Worm (Caenorhabditis elegans) whole organism, L4 larva: Measurements from ENCODE around the gene F53A3.1.

ENCODE experiments used
- D1046.2 ChIP-seq: fragments of 200-800 bp; sonication (Bioruptor generic); IDR thresholded peaks from 2 replicates; pipeline ENCODE4 v1.3.6; 2022; ENCODE audit warnings: missing genetic modification characterization, missing compliant biosample characterization
- F10B5.3 ChIP-seq: sonication (generic microtip); optimal IDR thresholded peaks from 2 replicates; lab custom pipeline; 2016; ENCODE audit warnings: mild to moderate bottlenecking, missing genetic modification characterization, missing compliant biosample characterization
- F26F4.8 ChIP-seq: fragments of 200-800 bp; sonication (Bioruptor generic); conservative IDR thresholded peaks from 2 replicates; pipeline ENCODE4 v1.3.6; 2022; ENCODE audit warnings: missing genetic modification characterization, missing compliant biosample characterization
- F44E2.7 ChIP-seq: fragments of 200-800 bp; sonication (Bioruptor generic); IDR thresholded peaks from 2 replicates; pipeline ENCODE4 v2.1.2; 2022; ENCODE audit warnings: missing genetic modification characterization, missing compliant biosample characterization
- R02D3.7 ChIP-seq: fragments of 150-350 bp; sonication (generic microtip); optimal IDR thresholded peaks from 3 replicates; lab custom pipeline; 2014; ENCODE audit warnings: missing biosample characterization, missing genetic modification characterization
- T26A8.4 ChIP-seq: fragments of 200-800 bp; sonication (Bioruptor generic); IDR thresholded peaks from 2 replicates; pipeline ENCODE4 v1.3.6; 2022; ENCODE audit warnings: missing genetic modification characterization, missing compliant biosample characterization
- ZK337.2 ChIP-seq: fragments of 200-800 bp; sonication (Bioruptor generic); IDR thresholded peaks from 2 replicates; pipeline ENCODE4 v1.3.6; 2022; ENCODE audit warnings: missing genetic modification reagents, missing genetic modification characterization, missing compliant biosample characterization
- ZK546.5 ChIP-seq, 2 experiments: sonication (generic microtip); optimal IDR thresholded peaks; 2 replicates each; lab custom pipeline; 2017; ENCODE audit warnings: missing biosample characterization in 2 of 2, missing genetic modification characterization in 2 of 2
- aly-2 ChIP-seq: sonication (generic microtip); optimal IDR thresholded peaks from 2 replicates; lab custom pipeline; 2018; ENCODE audit warnings: missing biosample characterization, missing genetic modification characterization
- arid-1 ChIP-seq: fragments of 200-800 bp; sonication (Bioruptor generic); conservative IDR thresholded peaks from 2 replicates; pipeline ENCODE4 v1.3.6; 2022; ENCODE audit warnings: missing genetic modification reagents, missing genetic modification characterization, missing compliant biosample characterization
- ces-1 ChIP-seq: fragments of 150-350 bp; sonication (generic microtip); optimal IDR thresholded peaks from 4 replicates; lab custom pipeline; 2014; ENCODE audit warnings: missing biosample characterization, missing genetic modification reagents, missing genetic modification characterization
- cey-2 ChIP-seq: sonication (generic microtip); optimal IDR thresholded peaks from 3 replicates; lab custom pipeline; 2017; ENCODE audit warnings: missing genetic modification characterization, mild to moderate bottlenecking, missing compliant biosample characterization, antibody characterized with exemption, borderline replicate concordance; ENCODE audit not compliant: insufficient read depth
- daf-19 ChIP-seq: fragments of 200-800 bp; sonication (Bioruptor generic); conservative IDR thresholded peaks from 2 replicates; pipeline ENCODE4 v1.3.6; 2022; ENCODE audit warnings: missing genetic modification characterization, missing compliant biosample characterization
- daf-8 ChIP-seq: fragments of 200-800 bp; sonication (Bioruptor generic); IDR thresholded peaks from 2 replicates; pipeline ENCODE4 v1.3.6; 2022; ENCODE audit warnings: missing genetic modification characterization, missing compliant biosample characterization
- dmd-6 ChIP-seq: fragments of 200-800 bp; sonication (Bioruptor generic); IDR thresholded peaks from 2 replicates; pipeline ENCODE4 v1.3.6; 2022; ENCODE audit warnings: missing genetic modification reagents, missing genetic modification characterization, missing compliant biosample characterization
- dpl-1 ChIP-seq: fragments of 150-350 bp; optimal IDR thresholded peaks from 2 replicates; lab custom pipeline; 2014; ENCODE audit warnings: missing biosample characterization, missing genetic modification reagents, missing genetic modification characterization
- hif-1 ChIP-seq, 2 experiments: sonication (generic microtip); optimal IDR thresholded peaks; 2 replicates each; lab custom pipeline; 2016 to 2017; ENCODE audit warnings: missing compliant biosample characterization in 2 of 2, missing genetic modification characterization in 2 of 2, missing genetic modification reagents in 2 of 2, missing genotype in 2 of 2, mild to moderate bottlenecking in 1 of 2
- hlh-11 ChIP-seq: fragments of 200-800 bp; sonication (Bioruptor generic); optimal IDR thresholded peaks from 2 replicates; lab custom pipeline; 2018; ENCODE audit warnings: mild to moderate bottlenecking, missing genetic modification characterization, missing compliant biosample characterization
- jun-1 ChIP-seq: fragments of 150-350 bp; optimal IDR thresholded peaks from 2 replicates; lab custom pipeline; 2014; ENCODE audit warnings: missing biosample characterization, missing genetic modification reagents, missing genetic modification characterization
- lin-13 ChIP-seq: fragments of 150-350 bp; optimal IDR thresholded peaks from 2 replicates; lab custom pipeline; 2014; ENCODE audit warnings: missing biosample characterization, missing genetic modification reagents, missing genetic modification characterization
- lin-15B ChIP-seq: fragments of 150-350 bp; sonication (generic microtip); optimal IDR thresholded peaks from 3 replicates; lab custom pipeline; 2014; ENCODE audit warnings: missing biosample characterization, missing genetic modification characterization
- lin-38 ChIP-seq: fragments of 200-800 bp; sonication (Bioruptor generic); IDR thresholded peaks from 2 replicates; pipeline ENCODE4 v1.3.6; 2022; ENCODE audit warnings: missing genetic modification reagents, missing genetic modification characterization, missing compliant biosample characterization
- lin-39 ChIP-seq: fragments of 150-350 bp; optimal IDR thresholded peaks from 2 replicates; lab custom pipeline; 2014; ENCODE audit warnings: missing biosample characterization, missing genetic modification reagents, missing genetic modification characterization
- lsy-2 ChIP-seq, 2 experiments: fragments of 150-350 bp in 1 of 2; sonication (generic microtip) in 1 of 2; optimal IDR thresholded peaks; 2 replicates each; lab custom pipeline; 2014 to 2017; ENCODE audit warnings: missing biosample characterization in 2 of 2, missing genetic modification characterization in 2 of 2
- madf-5 ChIP-seq, 2 experiments: fragments of 200-800 bp; sonication (Bioruptor generic); IDR thresholded peaks; 2 replicates each; pipeline ENCODE4 v1.3.6; 2022; ENCODE audit warnings: missing compliant biosample characterization in 2 of 2, missing genetic modification characterization in 2 of 2
- mdl-1 ChIP-seq, 2 experiments: fragments of 150-350 bp in 1 of 2; sonication (generic microtip) in 1 of 2; optimal IDR thresholded peaks; 2 replicates each; lab custom pipeline; 2014 to 2017; ENCODE audit warnings: missing biosample characterization in 2 of 2, missing genetic modification characterization in 2 of 2
- mdt-29 ChIP-seq: fragments of 200-800 bp; sonication (Bioruptor generic); IDR thresholded peaks from 2 replicates; pipeline ENCODE4 v1.3.6; 2022; ENCODE audit warnings: missing genetic modification reagents, missing genetic modification characterization, missing compliant biosample characterization
- mep-1 ChIP-seq: fragments of 150-350 bp; sonication (generic microtip); optimal IDR thresholded peaks from 3 replicates; lab custom pipeline; 2014; ENCODE audit warnings: missing biosample characterization, missing genetic modification characterization
- mxl-3 ChIP-seq: fragments of 200-800 bp; sonication (Bioruptor generic); optimal IDR thresholded peaks from 2 replicates; lab custom pipeline; 2018; ENCODE audit warnings: mild to moderate bottlenecking, missing genetic modification characterization, missing compliant biosample characterization
- nhr-102 ChIP-seq: sonication (generic microtip); optimal IDR thresholded peaks from 2 replicates; lab custom pipeline; 2016; ENCODE audit warnings: mild to moderate bottlenecking, missing genetic modification characterization, moderate library complexity, missing compliant biosample characterization
- nhr-11 ChIP-seq: fragments of 150-350 bp; optimal IDR thresholded peaks from 2 replicates; lab custom pipeline; 2014; ENCODE audit warnings: missing biosample characterization, missing genetic modification characterization
- nhr-237 ChIP-seq: sonication (generic microtip); optimal IDR thresholded peaks from 2 replicates; lab custom pipeline; 2017; ENCODE audit warnings: missing biosample characterization, missing genetic modification characterization
- nhr-28 ChIP-seq: fragments of 150-350 bp; optimal IDR thresholded peaks from 2 replicates; lab custom pipeline; 2014; ENCODE audit warnings: missing biosample characterization, missing genetic modification characterization
- nhr-42 ChIP-seq: fragments of 200-800 bp; sonication (Bioruptor generic); IDR thresholded peaks from 2 replicates; pipeline ENCODE4 v1.3.6; 2022; ENCODE audit warnings: missing genetic modification characterization, missing compliant biosample characterization
- nhr-48 ChIP-seq: sonication (generic microtip); optimal IDR thresholded peaks from 2 replicates; lab custom pipeline; 2016; ENCODE audit warnings: mild to moderate bottlenecking, missing genetic modification characterization, missing compliant biosample characterization
- nhr-76 ChIP-seq: fragments of 150-350 bp; optimal IDR thresholded peaks from 2 replicates; lab custom pipeline; 2014; ENCODE audit warnings: missing biosample characterization, missing genetic modification characterization
- rbr-2 ChIP-seq: sonication (generic microtip); optimal IDR thresholded peaks from 2 replicates; lab custom pipeline; 2016; ENCODE audit warnings: missing genotype, missing genetic modification characterization, missing compliant biosample characterization
- set-16 ChIP-seq: fragments of 200-800 bp; sonication (Bioruptor generic); IDR thresholded peaks from 2 replicates; pipeline ENCODE4 v1.3.6; 2022; ENCODE audit warnings: missing genetic modification reagents, missing genetic modification characterization, missing compliant biosample characterization
- skn-1 ChIP-seq: fragments of 150-350 bp; optimal IDR thresholded peaks from 2 replicates; lab custom pipeline; 2014; ENCODE audit warnings: missing biosample characterization, missing genetic modification characterization
- snpc-4 ChIP-seq: fragments of 150-350 bp; optimal IDR thresholded peaks from 2 replicates; lab custom pipeline; 2014; ENCODE audit warnings: missing biosample characterization, missing genetic modification characterization
- spr-3 ChIP-seq: fragments of 200-800 bp; sonication (Bioruptor generic); optimal IDR thresholded peaks from 2 replicates; lab custom pipeline; 2018; ENCODE audit warnings: mild to moderate bottlenecking, missing genetic modification characterization, missing compliant biosample characterization
- unc-39 ChIP-seq: sonication (generic microtip); optimal IDR thresholded peaks from 2 replicates; lab custom pipeline; 2017; ENCODE audit warnings: missing biosample characterization, missing genetic modification characterization
- unc-62 ChIP-seq, 3 experiments: fragments of 150-350 bp in 1 of 3; sonication (generic microtip); optimal IDR thresholded peaks in 2 of 3; peaks in 1 of 3; 1 replicate in 1 of 3; 2 replicates in 2 of 3; lab custom pipeline; 2014 to 2017; ENCODE audit warnings: missing biosample characterization in 3 of 3, missing genetic modification characterization in 3 of 3, missing genetic modification reagents in 3 of 3, missing genotype in 1 of 3
- zag-1 ChIP-seq: fragments of 150-350 bp; optimal IDR thresholded peaks from 2 replicates; lab custom pipeline; 2014; ENCODE audit warnings: missing biosample characterization, missing genetic modification characterization
- ztf-11 ChIP-seq: fragments of 150-350 bp; optimal IDR thresholded peaks from 2 replicates; lab custom pipeline; 2014; ENCODE audit warnings: missing biosample characterization, missing genetic modification characterization

F53A3.1 gene

ce11 chrIII:1923419-1924318 lies 19.8 kb downstream of the F53A3.1 start (continued):
- TF ChIP-seq ztf-11 (tag; lab: Kevin White, UChicago): no peak
- TF ChIP-seq D1046.2 (GFP tag; lab: Robert Waterston, UW): no peak
- no peak for TF ChIP-seq F44E2.7 (GFP tag; lab: Robert Waterston, UW)
- TF ChIP-seq ces-1 (GFP tag; lab: Kevin White, UChicago): no peak
- TF ChIP-seq unc-39: no peak
- peak; percentile 61; the same call in 1 of the 2 replicates for TF ChIP-seq T26A8.4
- TF ChIP-seq rbr-2 (tag; lab: Kevin White, UChicago): peak; percentile 88
- peak; percentile 40 for TF ChIP-seq jun-1
- no peak for TF ChIP-seq nhr-76
- TF ChIP-seq lin-39 (tag; lab: Kevin White, UChicago): no peak
- TF ChIP-seq F10B5.3 (tag; lab: Kevin White, UChicago): no peak
- no peak for TF ChIP-seq mdt-29 (GFP tag; lab: Robert Waterston, UW)
- 0 out of 2 replicates have a peak, but pooled peaks have one; percentile 49 for TF ChIP-seq nhr-42 (GFP tag; lab: Robert Waterston, UW)
- TF ChIP-seq nhr-237 (tag; lab: Kevin White, UChicago): peak; percentile 42
- peak; percentile 48 for TF ChIP-seq nhr-102 (tag; lab: Kevin White, UChicago)
- TF ChIP-seq nhr-28 (tag; lab: Kevin White, UChicago): peak; percentile 81
- TF ChIP-seq zag-1 (tag; lab: Kevin White, UChicago): peak; percentile 38

- no peak for TF ChIP-seq snpc-4 (tag; lab: Kevin White, UChicago)
- no peak for TF ChIP-seq nhr-48 (tag; lab: Kevin White, UChicago)
- TF ChIP-seq nhr-11 (tag; lab: Kevin White, UChicago): peak; percentile 1
- no peak for TF ChIP-seq mxl-3 (GFP tag; lab: Kevin White, UChicago)
- TF ChIP-seq madf-5 (GFP tag; IDR thresholded peaks at IDR 0.05; lab: Robert Waterston, UW): no peak
These were observed 20.9 kb downstream of the F53A3.1 start for ce11 chrIII:1922516-1922915.

ce11 chrIII:1922081-1922480 lies 21.4 kb downstream of the F53A3.1 start:
- TF ChIP-seq F26F4.8 (GFP tag; lab: Robert Waterston, UW): no peak
- TF ChIP-seq dmd-6 (GFP tag; lab: Robert Waterston, UW): no peak
- TF ChIP-seq unc-62 (GFP tag; optimal IDR thresholded peaks at IDR 0.05 in 1 of 2; lab: Kevin White, UChicago): peak in 1 of 2 experiments; percentile 93
- TF ChIP-seq unc-62 (tag; optimal IDR thresholded peaks at IDR 0.05; lab: Kevin White, UChicago): no peak

- TF ChIP-seq daf-8 (GFP tag; lab: Robert Waterston, UW): no peak
- TF ChIP-seq mep-1 (tag; lab: Kevin White, UChicago): peak; percentile 88
- TF ChIP-seq aly-2 (tag; lab: Kevin White, UChicago): no peak
- no peak for TF ChIP-seq arid-1 (GFP tag; lab: Robert Waterston, UW)
- TF ChIP-seq hif-1 (tag; optimal IDR thresholded peaks at IDR 0.05; lab: Kevin White, UChicago): peak; percentile 80 to 83
- TF ChIP-seq ZK546.5 (tag; optimal IDR thresholded peaks at IDR 0.05; lab: Kevin White, UChicago): no peak
- peak; percentile 95 for TF ChIP-seq set-16
- TF ChIP-seq R02D3.7 (tag; lab: Kevin White, UChicago): no peak
- TF ChIP-seq mdl-1 (tag; optimal IDR thresholded peaks at IDR 0.05; lab: Kevin White, UChicago): peak; percentile 92 to 93
- peak; percentile 56; the same call in 1 of the 2 replicates for TF ChIP-seq ZK337.2 (GFP tag; lab: Robert Waterston, UW)
- TF ChIP-seq lsy-2 (tag; optimal IDR thresholded peaks at IDR 0.05; lab: Kevin White, UChicago): peak; percentile 85 to 86
- TF ChIP-seq lin-38 (GFP tag; lab: Robert Waterston, UW): peak; percentile 69
- TF ChIP-seq dpl-1 (GFP tag; lab: Kevin White, UChicago): peak; percentile 62
- TF ChIP-seq skn-1 (tag; lab: Kevin White, UChicago): no peak
- peak; percentile 63 for TF ChIP-seq spr-3 (GFP tag; lab: Kevin White, UChicago)
- peak; percentile 66 for TF ChIP-seq nhr-76
- peak; percentile 100 for TF ChIP-seq hlh-11
- no peak for TF ChIP-seq daf-19 (GFP tag; lab: Robert Waterston, UW)
- no peak for TF ChIP-seq cey-2 (tag; lab: Kevin White, UChicago)
- no peak for TF ChIP-seq lin-15B (tag; lab: Kevin White, UChicago)
- peak; percentile 93 for TF ChIP-seq lin-13 (GFP tag; lab: Kevin White, UChicago)
These were observed 22.2 kb downstream of the F53A3.1 start for ce11 chrIII:1921136-1921680.
